Fruit fly (Drosophila melanogaster) Kc167 (cell line): ENCODE measurements around the gene dimm.

Experiments
- Myc ChIP-seq: fragments of >200 bp; optimal IDR thresholded peaks from 2 replicates; lab custom pipeline; 2017; ENCODE audit warnings: missing external identifiers
- Sin3A ChIP-seq: fragments of >200 bp; optimal IDR thresholded peaks from 2 replicates; lab custom pipeline; 2018; ENCODE audit warnings: missing external identifiers
- h ChIP-seq: fragments of >200 bp; optimal IDR thresholded peaks from 3 replicates; lab custom pipeline; 2018; ENCODE audit warnings: missing external identifiers
- insv ChIP-seq: fragments of >200 bp; optimal IDR thresholded peaks from 3 replicates; lab custom pipeline; 2018; ENCODE audit warnings: missing external identifiers
- psq ChIP-seq: fragments of >200 bp; optimal IDR thresholded peaks from 2 replicates; lab custom pipeline; 2017; ENCODE audit warnings: missing external identifiers
- ttk ChIP-seq: sonication (Bioruptor generic); optimal IDR thresholded peaks from 2 replicates; lab custom pipeline; 2017; ENCODE audit warnings: missing external identifiers

The dimm gene

dm6 chr2L:21360916-21361315 is 29.4 kb downstream of the dimm start, which contains the start of gene dtr:
Gene dtr (plus strand): TSS chr2L:21361216.
- TF ChIP-seq Sin3A (lab: Kevin White, UChicago), result no peak
- TF ChIP-seq psq, result no peak
- no peak for TF ChIP-seq Myc (lab: Kevin White, UChicago)
- no peak for TF ChIP-seq insv
- no peak for TF ChIP-seq h (lab: Kevin White, UChicago)
- no peak for TF ChIP-seq ttk (lab: Kevin White, UChicago)

dm6 chr2L:21367296-21367695 is 35.7 kb downstream of the dimm start:
- TF ChIP-seq ttk (lab: Kevin White, UChicago) (no peak), psq (no peak), h (lab: Kevin White, UChicago) (no peak), Sin3A (lab: Kevin White, UChicago) (no peak), Myc (lab: Kevin White, UChicago) (no peak), insv (no peak)

- TF ChIP-seq insv (no peak), psq (no peak), ttk (lab: Kevin White, UChicago) (no peak), h (lab: Kevin White, UChicago) (no peak), Myc (lab: Kevin White, UChicago) (no peak), Sin3A (lab: Kevin White, UChicago) (no peak)
Measured at dm6 chr2L:21369606-21370005, 38.0 kb downstream of the dimm start, which contains the start of gene Gr39b. Gene Gr39b (minus strand): TSS chr2L:21369706.

DNA sequence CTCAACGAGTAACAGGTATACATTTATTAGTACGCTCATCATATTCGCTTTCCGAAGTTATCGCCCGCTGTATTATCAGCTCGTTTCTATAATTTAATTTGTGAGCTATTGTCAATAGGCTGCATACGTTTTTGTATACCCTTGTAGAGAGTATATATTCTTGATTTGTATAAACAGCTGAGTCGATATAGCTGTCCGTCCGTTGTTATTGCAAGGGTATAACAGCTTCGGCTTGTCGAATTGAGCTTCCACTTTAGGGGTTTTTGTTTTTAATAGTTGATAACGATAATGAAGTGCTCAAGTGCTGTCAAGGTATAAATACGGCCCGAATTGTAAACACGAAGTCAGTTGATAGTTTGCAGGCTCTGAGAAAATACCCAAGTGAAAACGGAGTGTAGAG is 39.3 kb downstream of the dimm start, which contains the start of gene CG8665:
CG8665 (plus strand) TSS at position 342 of the 400 bp plus-strand sequence.
- TF ChIP-seq h (lab: Kevin White, UChicago) (no peak), psq (no peak), Sin3A (lab: Kevin White, UChicago) (no peak), insv (no peak), ttk (lab: Kevin White, UChicago) (no peak), Myc (lab: Kevin White, UChicago) (no peak)

dm6 chr2L:21377984-21378383 is 46.4 kb downstream of the dimm start:
- TF ChIP-seq Myc (lab: Kevin White, UChicago) (no peak), h (lab: Kevin White, UChicago) (no peak), ttk (lab: Kevin White, UChicago) (no peak), insv (no peak), Sin3A (lab: Kevin White, UChicago) (no peak), psq (no peak)

DNA sequence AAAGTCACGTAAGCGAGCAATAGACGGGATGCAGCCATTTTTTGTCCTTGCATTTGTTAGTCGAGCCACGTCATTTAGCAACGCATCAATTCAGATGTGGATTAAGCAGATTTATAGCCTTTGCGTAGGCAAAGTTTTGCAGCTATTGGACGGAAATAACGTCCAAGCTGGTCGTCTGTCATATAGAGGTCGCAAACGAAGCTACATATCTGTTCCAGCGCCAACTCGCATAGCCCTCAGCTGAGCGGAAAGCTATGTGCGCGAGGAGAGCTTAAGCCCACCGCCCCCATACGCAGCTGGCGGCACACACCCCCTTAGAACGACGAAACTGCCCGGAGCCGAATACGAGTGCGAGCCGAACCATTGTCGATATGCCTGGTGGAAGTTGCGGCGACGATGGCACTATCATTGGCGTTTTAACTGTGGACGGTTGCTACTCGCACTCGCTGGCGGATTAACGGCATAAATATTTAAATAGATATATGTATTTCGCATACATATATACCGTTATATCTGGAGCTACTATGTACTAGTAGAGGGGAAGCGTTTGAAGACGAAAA is 48.3 kb downstream of the dimm start, which contains the start of gene nrv3:
nrv3 (plus strand) TSS at position 211 of the 560 bp plus-strand sequence.
- no peak for TF ChIP-seq insv
- no peak for TF ChIP-seq h (lab: Kevin White, UChicago)
- no peak for TF ChIP-seq Sin3A (lab: Kevin White, UChicago)
- no peak for TF ChIP-seq ttk (lab: Kevin White, UChicago)
- no peak for TF ChIP-seq psq
- no peak for TF ChIP-seq Myc (lab: Kevin White, UChicago)

dm6 chr2L:21381379-21381778 is 49.8 kb downstream of the dimm start:
- TF ChIP-seq Myc (lab: Kevin White, UChicago), result no peak
- no peak for TF ChIP-seq insv
- TF ChIP-seq Sin3A (lab: Kevin White, UChicago), result no peak
- TF ChIP-seq h (lab: Kevin White, UChicago), result no peak
- TF ChIP-seq psq, result no peak
- TF ChIP-seq ttk (lab: Kevin White, UChicago), result no peak
